Worm (Caenorhabditis elegans) whole organism, mixed stage, embryonic: ENCODE measurements around the gene K10D11.6.

ENCODE experiments used
- M03D4.4 ChIP-seq: sonication (generic microtip); optimal IDR thresholded peaks from 2 replicates; lab custom pipeline; 2017; ENCODE audit warnings: mild to moderate bottlenecking, missing genetic modification characterization, missing compliant biosample characterization
- bed-3 ChIP-seq: fragments of 200-800 bp; sonication (Bioruptor generic); optimal IDR thresholded peaks from 3 replicates; lab custom pipeline; 2018; ENCODE audit warnings: mild to moderate bottlenecking, missing genetic modification characterization, moderate library complexity, missing compliant biosample characterization
- blmp-1 ChIP-seq: fragments of 150-350 bp; optimal IDR thresholded peaks from 2 replicates; lab custom pipeline; 2014; ENCODE audit warnings: missing biosample characterization, missing genetic modification characterization
- ceh-43 ChIP-seq: fragments of 200-800 bp; sonication (Bioruptor generic); optimal IDR thresholded peaks from 2 replicates; lab custom pipeline; 2018; ENCODE audit warnings: mild to moderate bottlenecking, missing genetic modification characterization, moderate library complexity, missing compliant biosample characterization
- ceh-83 ChIP-seq: fragments of 200-800 bp; sonication (Bioruptor generic); optimal IDR thresholded peaks from 2 replicates; lab custom pipeline; 2018; ENCODE audit warnings: mild to moderate bottlenecking, missing genetic modification characterization, missing compliant biosample characterization
- ces-1 ChIP-seq: fragments of 150-350 bp; optimal IDR thresholded peaks from 2 replicates; lab custom pipeline; 2014; ENCODE audit warnings: missing biosample characterization, missing genetic modification reagents, missing genetic modification characterization
- cnd-1 ChIP-seq: fragments of 200-800 bp; sonication (Bioruptor generic); optimal IDR thresholded peaks from 2 replicates; lab custom pipeline; 2018; ENCODE audit warnings: mild to moderate bottlenecking, missing genetic modification characterization, missing compliant biosample characterization
- drap-1 ChIP-seq: fragments of 200-800 bp; sonication (Bioruptor generic); optimal IDR thresholded peaks from 3 replicates; lab custom pipeline; 2018; ENCODE audit warnings: mild to moderate bottlenecking, missing genetic modification characterization, missing compliant biosample characterization
- elt-1 ChIP-seq: sonication (generic microtip); optimal IDR thresholded peaks from 2 replicates; lab custom pipeline; 2017; ENCODE audit warnings: missing genetic modification characterization, mild to moderate bottlenecking, missing compliant biosample characterization, antibody characterized with exemption, moderate library complexity, borderline replicate concordance; ENCODE audit not compliant: insufficient read depth
- elt-3 ChIP-seq: fragments of 150-350 bp; optimal IDR thresholded peaks from 2 replicates; lab custom pipeline; 2014; ENCODE audit warnings: missing biosample characterization, missing genetic modification characterization
- flh-1 ChIP-seq: fragments of 200-800 bp; sonication (Bioruptor generic); optimal IDR thresholded peaks from 2 replicates; lab custom pipeline; 2018; ENCODE audit warnings: mild to moderate bottlenecking, missing genetic modification characterization, moderate library complexity, missing compliant biosample characterization
- ham-2 ChIP-seq: fragments of 200-800 bp; sonication (Bioruptor generic); optimal IDR thresholded peaks from 2 replicates; lab custom pipeline; 2018; ENCODE audit warnings: mild to moderate bottlenecking, missing genetic modification characterization, missing compliant biosample characterization
- hlh-1 ChIP-seq: fragments of 150-350 bp; optimal IDR thresholded peaks from 2 replicates; lab custom pipeline; 2014; ENCODE audit warnings: missing biosample characterization, missing genetic modification reagents, missing genetic modification characterization
- lin-13 ChIP-seq: fragments of 150-350 bp; optimal IDR thresholded peaks from 2 replicates; lab custom pipeline; 2014; ENCODE audit warnings: missing biosample characterization, missing genetic modification characterization
- lin-32 ChIP-seq: fragments of 200-800 bp; sonication (Bioruptor generic); optimal IDR thresholded peaks from 2 replicates; lab custom pipeline; 2018; ENCODE audit warnings: mild to moderate bottlenecking, missing genetic modification characterization, missing compliant biosample characterization
- lsy-2 ChIP-seq: fragments of 150-350 bp; optimal IDR thresholded peaks from 2 replicates; lab custom pipeline; 2014; ENCODE audit warnings: missing biosample characterization, missing genetic modification characterization
- mab-5 ChIP-seq: fragments of 150-350 bp; optimal IDR thresholded peaks from 2 replicates; lab custom pipeline; 2014; ENCODE audit warnings: missing biosample characterization, missing genetic modification characterization
- mep-1 ChIP-seq: fragments of 150-350 bp; optimal IDR thresholded peaks from 2 replicates; lab custom pipeline; 2017; ENCODE audit warnings: missing biosample characterization, missing genetic modification reagents, missing genetic modification characterization, inconsistent platforms
- nhr-237 ChIP-seq: fragments of 150-350 bp; optimal IDR thresholded peaks from 2 replicates; lab custom pipeline; 2014; ENCODE audit warnings: missing biosample characterization, missing genetic modification characterization
- nhr-28 ChIP-seq: fragments of 150-350 bp; optimal IDR thresholded peaks from 2 replicates; lab custom pipeline; 2014; ENCODE audit warnings: missing biosample characterization, missing genetic modification characterization
- nhr-76 ChIP-seq: sonication (generic microtip); optimal IDR thresholded peaks from 2 replicates; lab custom pipeline; 2017; ENCODE audit warnings: missing biosample characterization, missing genetic modification characterization
- pha-4 ChIP-seq: fragments of 150-350 bp; optimal IDR thresholded peaks from 2 replicates; lab custom pipeline; 2018; ENCODE audit warnings: missing biosample characterization, missing genetic modification reagents, missing genetic modification characterization
- sem-2 ChIP-seq: fragments of 200-800 bp; sonication (Bioruptor generic); optimal IDR thresholded peaks from 2 replicates; lab custom pipeline; 2018; ENCODE audit warnings: mild to moderate bottlenecking, missing genetic modification characterization, missing compliant biosample characterization
- sptf-1 ChIP-seq: sonication (generic microtip); optimal IDR thresholded peaks from 2 replicates; lab custom pipeline; 2017; ENCODE audit warnings: mild to moderate bottlenecking, missing genetic modification characterization, moderate library complexity, missing compliant biosample characterization
- tbx-8 ChIP-seq: fragments of 200-800 bp; sonication (Bioruptor generic); optimal IDR thresholded peaks from 2 replicates; lab custom pipeline; 2018; ENCODE audit warnings: mild to moderate bottlenecking, missing genetic modification characterization, moderate library complexity, missing compliant biosample characterization
- unc-120 ChIP-seq: sonication (generic microtip); optimal IDR thresholded peaks from 2 replicates; lab custom pipeline; 2017; ENCODE audit warnings: missing genetic modification characterization, missing compliant biosample characterization; ENCODE audit not compliant: poor library complexity, severe bottlenecking
- unc-39 ChIP-seq: fragments of 150-350 bp; optimal IDR thresholded peaks from 2 replicates; lab custom pipeline; 2014; ENCODE audit warnings: missing biosample characterization, missing genetic modification characterization
- unc-62 ChIP-seq: fragments of 150-350 bp; optimal IDR thresholded peaks from 2 replicates; lab custom pipeline; 2014; ENCODE audit warnings: missing biosample characterization, missing genetic modification reagents, missing genetic modification characterization
- zip-8 ChIP-seq: fragments of 150-350 bp; optimal IDR thresholded peaks from 2 replicates; lab custom pipeline; 2014; ENCODE audit warnings: missing biosample characterization, missing genetic modification characterization

K10D11.6 gene

ce11 chrIV:12957730-12958129, 31.5 kb downstream of the K10D11.6 start, which contains the start of gene F55G11.6:
Gene F55G11.6, plus strand, starts transcription at chrIV:12958030.
- no peak for TF ChIP-seq ham-2 (GFP tag; lab: Kevin White, UChicago)
- TF ChIP-seq zip-8 (tag; lab: Kevin White, UChicago): no peak
- TF ChIP-seq nhr-28 (tag; lab: Kevin White, UChicago): no peak
- TF ChIP-seq blmp-1 (tag; lab: Kevin White, UChicago): no peak
- TF ChIP-seq lin-32 (GFP tag; lab: Kevin White, UChicago): no peak
- TF ChIP-seq drap-1 (GFP tag; lab: Kevin White, UChicago): no peak
- no peak for TF ChIP-seq nhr-237 (tag; lab: Kevin White, UChicago)
- no peak for TF ChIP-seq hlh-1 (tag; lab: Kevin White, UChicago)
- no peak for TF ChIP-seq sem-2
- no peak for TF ChIP-seq cnd-1 (tag; lab: Kevin White, UChicago)
- no peak for TF ChIP-seq bed-3 (GFP tag; lab: Kevin White, UChicago)
- no peak for TF ChIP-seq elt-1 (tag; lab: Kevin White, UChicago)
- TF ChIP-seq nhr-76 (tag; lab: Kevin White, UChicago): no peak
- no peak for TF ChIP-seq unc-39 (tag; lab: Kevin White, UChicago)
- TF ChIP-seq mab-5 (tag; lab: Kevin White, UChicago): no peak
- TF ChIP-seq M03D4.4: no peak

ce11 chrIV:12948470-12948869, 40.8 kb downstream of the K10D11.6 start, which contains the start of gene F55G11.10:
Gene F55G11.10, plus strand, starts transcription at chrIV:12948770.
- no peak for TF ChIP-seq ceh-43 (GFP tag; lab: Kevin White, UChicago)
- no peak for TF ChIP-seq nhr-76 (tag; lab: Kevin White, UChicago)
- TF ChIP-seq unc-62: no peak
- TF ChIP-seq, all 35 proteins: peak for 0

- TF ChIP-seq lsy-2 (no peak), cnd-1 (tag; lab: Kevin White, UChicago) (no peak), lin-13 (tag; lab: Kevin White, UChicago) (no peak), nhr-237 (tag; lab: Kevin White, UChicago) (no peak), ceh-83 (GFP tag; lab: Kevin White, UChicago) (no peak), unc-39 (tag; lab: Kevin White, UChicago) (no peak), pha-4 (tag; lab: Kevin White, UChicago) (no peak)
Measured at ce11 chrIV:12946488-12946887, 42.8 kb downstream of the K10D11.6 start, which contains the start of gene F55G11.1. Gene F55G11.1, minus strand, starts transcription at chrIV:12946588.

- TF ChIP-seq sptf-1 (tag; lab: Kevin White, UChicago) (no peak), lin-13 (tag; lab: Kevin White, UChicago) (no peak), elt-3 (tag; lab: Kevin White, UChicago) (no peak), flh-1 (GFP tag; lab: Kevin White, UChicago) (no peak)
Measured at ce11 chrIV:12942633-12943032, 46.6 kb downstream of the K10D11.6 start, which contains the start of gene dct-19. Gene dct-19, plus strand, starts transcription at chrIV:12942933.

ce11 chrIV:12941254-12941653, 48.0 kb downstream of the K10D11.6 start, which contains the start of gene dod-24:
Gene dod-24, minus strand, starts transcription at chrIV:12941354.
- TF ChIP-seq ces-1: no peak
- TF ChIP-seq pha-4 (tag; lab: Kevin White, UChicago): no peak
- TF ChIP-seq blmp-1 (tag; lab: Kevin White, UChicago): no peak
- TF ChIP-seq unc-120 (tag; lab: Kevin White, UChicago): no peak
- TF ChIP-seq mep-1 (tag; lab: Kevin White, UChicago): no peak
- no peak for TF ChIP-seq ceh-43 (GFP tag; lab: Kevin White, UChicago)
- no peak for TF ChIP-seq ceh-83 (GFP tag; lab: Kevin White, UChicago)
- no peak for TF ChIP-seq elt-3 (tag; lab: Kevin White, UChicago)
- no peak for TF ChIP-seq sptf-1 (tag; lab: Kevin White, UChicago)
- TF ChIP-seq nhr-28 (tag; lab: Kevin White, UChicago): no peak
- no peak for TF ChIP-seq drap-1 (GFP tag; lab: Kevin White, UChicago)
- no peak for TF ChIP-seq zip-8 (tag; lab: Kevin White, UChicago)
- TF ChIP-seq tbx-8 (GFP tag; lab: Kevin White, UChicago): no peak
- TF ChIP-seq, all 35 proteins: peak for 0
